Worm (Caenorhabditis elegans): ENCODE measurements around the gene ufl-1.

ufl-1 gene

DNA sequence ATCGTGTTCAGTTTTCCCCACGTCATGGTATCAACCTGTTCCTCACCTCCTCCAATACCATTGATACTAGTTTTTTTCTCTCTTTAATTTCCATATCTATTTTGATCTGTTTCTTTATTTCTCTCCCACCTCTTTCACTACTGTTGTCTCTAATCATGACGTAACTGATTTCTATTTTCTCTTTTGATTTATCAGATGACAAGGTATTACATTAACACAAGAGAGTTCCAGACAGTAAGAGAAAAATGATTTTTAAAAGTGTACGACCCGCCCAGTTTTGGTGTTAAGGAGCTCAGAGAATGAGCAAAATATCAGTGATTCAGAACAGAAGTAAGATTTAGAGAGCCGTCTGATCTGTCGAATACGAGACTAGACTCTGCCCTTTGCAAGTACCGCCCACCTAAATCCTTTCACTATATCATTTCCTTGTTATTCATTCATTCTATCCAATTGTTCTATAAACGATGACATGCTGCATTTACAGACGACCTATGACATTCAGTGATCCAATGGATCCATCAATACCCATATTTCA lies 13.1 kb upstream of the ufl-1 start, which contains the start of gene nhr-105 (continued):
- no peak for TF ChIP-seq unc-130 (GFP tag; optimal IDR thresholded peaks at IDR 0.05)
- TF ChIP-seq snpc-1.2 (GFP tag; IDR thresholded peaks at IDR 0.05), result no peak
- peak; percentile 62 for TF ChIP-seq tra-1 (GFP tag; IDR thresholded peaks at IDR 0.05)
- no peak for TF ChIP-seq zag-1 (tag; optimal IDR thresholded peaks at IDR 0.05)
- TF ChIP-seq daf-16 (GFP tag; optimal IDR thresholded peaks at IDR 0.05), result no peak
- TF ChIP-seq daf-16 (tag; optimal IDR thresholded peaks at IDR 0.05), result peak; percentile 83
- TF ChIP-seq Y75B8A.6 (GFP tag; IDR thresholded peaks at IDR 0.05), result 0 out of 2 replicates have a peak, but pooled peaks have one; percentile 33
- no peak for TF ChIP-seq ceh-44 (GFP tag; IDR thresholded peaks at IDR 0.05)
- TF ChIP-seq dve-1 (tag; optimal IDR thresholded peaks at IDR 0.05; ENCODE audit: insufficient read depth), result peak; percentile 88
- TF ChIP-seq lsy-2 (tag; optimal IDR thresholded peaks at IDR 0.05), result peak in 1 of 2 experiments; percentile 79
- TF ChIP-seq unc-39 (tag; optimal IDR thresholded peaks at IDR 0.05), result no peak
- no peak for TF ChIP-seq lim-7 (GFP tag; IDR thresholded peaks at IDR 0.05)
- no peak for TF ChIP-seq hmg-1.1 (GFP tag; IDR thresholded peaks at IDR 0.05)
- no peak for TF ChIP-seq duxl-1 (tag; optimal IDR thresholded peaks at IDR 0.05; ENCODE audit: poor library complexity)
- TF ChIP-seq dmd-8 (GFP tag; IDR thresholded peaks at IDR 0.05), result no peak
- TF ChIP-seq F37D6.2 (tag; optimal IDR thresholded peaks at IDR 0.05), result no peak
- peak; percentile 67; the same call in 1 of the 2 replicates for TF ChIP-seq mxl-2 (GFP tag; conservative IDR thresholded peaks at IDR 0.05)
- no peak for TF ChIP-seq ceh-20 (GFP tag; IDR thresholded peaks at IDR 0.05)
- no peak for TF ChIP-seq jun-1 (tag; optimal IDR thresholded peaks at IDR 0.05)
- no peak for TF ChIP-seq lin-39 (tag; optimal IDR thresholded peaks at IDR 0.05)
- no peak for TF ChIP-seq zip-2 (tag; optimal IDR thresholded peaks at IDR 0.05)
- TF ChIP-seq lin-1 (GFP tag; IDR thresholded peaks at IDR 0.05), result peak; percentile 47; the same call in 1 of the 2 replicates
- TF ChIP-seq F26F4.8 (GFP tag; conservative IDR thresholded peaks at IDR 0.05), result no peak
- TF ChIP-seq F10B5.3 (tag; optimal IDR thresholded peaks at IDR 0.05), result no peak
- TF ChIP-seq ztf-11 (tag; optimal IDR thresholded peaks at IDR 0.05), result no peak
- TF ChIP-seq saeg-2 (GFP tag; IDR thresholded peaks at IDR 0.05), result no peak
- 0 out of 2 replicates have a peak, but pooled peaks have one; percentile 54 for TF ChIP-seq nhr-42 (GFP tag; IDR thresholded peaks at IDR 0.05)
- TF ChIP-seq nhr-237 (tag; optimal IDR thresholded peaks at IDR 0.05), result no peak
- peak; percentile 13 for TF ChIP-seq pqm-1 (tag; optimal IDR thresholded peaks at IDR 0.05)
- TF ChIP-seq aly-2 (tag; optimal IDR thresholded peaks at IDR 0.05), result no peak
- no peak for TF ChIP-seq fkh-10 (GFP tag; optimal IDR thresholded peaks at IDR 0.05)
- TF ChIP-seq skn-1 (tag; optimal IDR thresholded peaks at IDR 0.05), result no peak
- no peak for TF ChIP-seq ceh-28 (tag; optimal IDR thresholded peaks at IDR 0.05)
- peak; percentile 39 for TF ChIP-seq nhr-102 (tag; optimal IDR thresholded peaks at IDR 0.05)
- peak; percentile 11 for TF ChIP-seq mes-2 (tag; optimal IDR thresholded peaks at IDR 0.05; ENCODE audit: poor library complexity, severe bottlenecking)
- TF ChIP-seq hif-1 (tag; optimal IDR thresholded peaks at IDR 0.05), result no peak
- TF ChIP-seq lin-38 (GFP tag; IDR thresholded peaks at IDR 0.05), result peak; percentile 37; the same call in 1 of the 2 replicates
- TF ChIP-seq Y5F2A.4 (GFP tag; optimal IDR thresholded peaks at IDR 0.05), result no peak
- no peak for TF ChIP-seq mxl-3 (GFP tag; optimal IDR thresholded peaks at IDR 0.05)
- no peak; the same call in 1 of the 2 replicates for TF ChIP-seq set-16 (GFP tag; IDR thresholded peaks at IDR 0.05)
- TF ChIP-seq nhr-11 (tag; optimal IDR thresholded peaks at IDR 0.05), result peak; percentile 27
- no peak; the same call in 1 of the 2 replicates for TF ChIP-seq arid-1 (GFP tag; conservative IDR thresholded peaks at IDR 0.05)
- peak; percentile 9; the same call in 1 of the 2 replicates for TF ChIP-seq ctbp-1 (GFP tag; IDR thresholded peaks at IDR 0.05)
- no peak for TF ChIP-seq zip-11 (GFP tag; IDR thresholded peaks at IDR 0.05)
- peak; percentile 77 for TF ChIP-seq nhr-77 (tag; optimal IDR thresholded peaks at IDR 0.05)
- TF ChIP-seq sdz-12 (GFP tag; optimal IDR thresholded peaks at IDR 0.05), result peak; percentile 46
- TF ChIP-seq madf-5 (GFP tag; IDR thresholded peaks at IDR 0.05), result 0 out of 4 replicates have a peak, but pooled peaks of 1 of the 2 experiments have one; percentile 10
- TF ChIP-seq cey-2 (tag; optimal IDR thresholded peaks at IDR 0.05; ENCODE audit: borderline replicate concordance, insufficient read depth), result peak; percentile 83
- TF ChIP-seq lin-15B (tag; optimal IDR thresholded peaks at IDR 0.05), result no peak
- no peak for TF ChIP-seq dpl-1 (GFP tag; optimal IDR thresholded peaks at IDR 0.05)
